Worm (Caenorhabditis elegans) whole organism, L4/young adult: ENCODE data around the gene sru-27.

Experiments
- W03F9.2 ChIP-seq: fragments of 150-350 bp; optimal IDR thresholded peaks from 2 replicates; lab custom pipeline; 2014; ENCODE audit warnings: missing biosample characterization, missing genetic modification characterization
- dao-5 ChIP-seq: sonication (generic microtip); optimal IDR thresholded peaks from 2 replicates; lab custom pipeline; 2016; ENCODE audit warnings: missing genotype, missing genetic modification characterization, moderate library complexity, missing compliant biosample characterization

- no peak for TF ChIP-seq W03F9.2 (tag; lab: Kevin White, UChicago)
- TF ChIP-seq dao-5 (tag; lab: Kevin White, UChicago), result no peak
Observed at ce11 chrV:1471977-1472376, 27.3 kb upstream of the sru-27 start.
